Worm (Caenorhabditis elegans) whole organism, L1 larva: Measurements from ENCODE around the gene algn-13.

Experiments used
- egl-27 ChIP-seq, 2 experiments: fragments of 150-350 bp in 1 of 2; sonication (generic microtip); optimal IDR thresholded peaks; 3 replicates each; lab custom pipeline; 2017 to 2018; ENCODE audit warnings: missing biosample characterization in 2 of 2, missing genetic modification characterization in 2 of 2, missing genetic modification reagents in 2 of 2
- hlh-4 ChIP-seq: sonication (generic microtip); optimal IDR thresholded peaks from 2 replicates; lab custom pipeline; 2016; ENCODE audit warnings: mild to moderate bottlenecking, missing genetic modification characterization, missing compliant biosample characterization
- nhr-11 ChIP-seq: fragments of 150-350 bp; optimal IDR thresholded peaks from 2 replicates; lab custom pipeline; 2014; ENCODE audit warnings: missing biosample characterization, missing genetic modification characterization
- nhr-12 ChIP-seq: sonication (generic microtip); optimal IDR thresholded peaks from 2 replicates; lab custom pipeline; 2017; ENCODE audit warnings: missing biosample characterization, missing genetic modification characterization
- tbx-2 ChIP-seq: sonication (generic microtip); optimal IDR thresholded peaks from 2 replicates; lab custom pipeline; 2016; ENCODE audit warnings: missing genetic modification characterization, missing compliant biosample characterization
- unc-62 ChIP-seq: fragments of 150-350 bp; optimal IDR thresholded peaks from 2 replicates; lab custom pipeline; 2014; ENCODE audit warnings: missing biosample characterization, missing genetic modification reagents, missing genetic modification characterization

ce11 chrV:14003587-14004156 is 41.9 kb upstream of the algn-13 start:
- no peak for TF ChIP-seq nhr-11
- TF ChIP-seq unc-62 = no peak
- TF ChIP-seq nhr-12 (tag; lab: Kevin White, UChicago) = no peak
- no peak for TF ChIP-seq hlh-4 (tag; lab: Kevin White, UChicago)
- TF ChIP-seq tbx-2 (tag; lab: Kevin White, UChicago) = no peak
- no peak for TF ChIP-seq egl-27 (tag; optimal IDR thresholded peaks at IDR 0.05; lab: Kevin White, UChicago)
